Worm (Caenorhabditis elegans): ENCODE data around the gene ZK1248.15.

ce11 chrII:5872414-5872813 is 34.1 kb upstream of the ZK1248.15 start:
- TF ChIP-seq pha-4 (tag; optimal IDR thresholded peaks at IDR 0.05), result no peak
- TF ChIP-seq ceh-28 (tag; optimal IDR thresholded peaks at IDR 0.05), result no peak
- no peak for TF ChIP-seq ztf-11 (tag; optimal IDR thresholded peaks at IDR 0.05)
- no peak for TF ChIP-seq snpc-4 (tag; optimal IDR thresholded peaks at IDR 0.05)
- no peak for TF ChIP-seq nhr-76 (tag; optimal IDR thresholded peaks at IDR 0.05)
- no peak for TF ChIP-seq ceh-82 (tag; optimal IDR thresholded peaks at IDR 0.05)
- peak; percentile 75 for TF ChIP-seq elt-2 (tag; optimal IDR thresholded peaks at IDR 0.05)
- TF ChIP-seq egl-27 (tag; optimal IDR thresholded peaks at IDR 0.05), result no peak
